Worm (Caenorhabditis elegans) whole organism, L1 larva: ENCODE results near the gene cyp-14A2.

ENCODE experiments used
- C16A3.4 ChIP-seq: fragments of 150-350 bp; optimal IDR thresholded peaks from 2 replicates; lab custom pipeline; 2014; ENCODE audit warnings: missing biosample characterization, missing genetic modification characterization
- C34B4.2 ChIP-seq: sonication (generic microtip); optimal IDR thresholded peaks from 2 replicates; lab custom pipeline; 2017; ENCODE audit warnings: mild to moderate bottlenecking, missing genetic modification characterization, missing compliant biosample characterization
- F16B12.6 ChIP-seq: fragments of 150-350 bp; optimal IDR thresholded peaks from 2 replicates; lab custom pipeline; 2014; ENCODE audit warnings: missing biosample characterization, missing genetic modification characterization
- Y116A8C.19 ChIP-seq: sonication (generic microtip); optimal IDR thresholded peaks from 2 replicates; lab custom pipeline; 2016; ENCODE audit warnings: missing compliant biosample characterization, missing genetic modification characterization, borderline replicate concordance
- aly-2 ChIP-seq: fragments of 150-350 bp; optimal IDR thresholded peaks from 2 replicates; lab custom pipeline; 2014; ENCODE audit warnings: missing biosample characterization, missing genetic modification characterization
- ama-1 ChIP-seq: fragments of 150-350 bp; optimal IDR thresholded peaks from 2 replicates; lab custom pipeline; 2014
- blmp-1 ChIP-seq: fragments of 150-350 bp; optimal IDR thresholded peaks from 2 replicates; lab custom pipeline; 2014; ENCODE audit warnings: missing biosample characterization, missing genetic modification characterization
- ceh-63 ChIP-seq: fragments of 200-800 bp; sonication (Bioruptor generic); optimal IDR thresholded peaks from 2 replicates; lab custom pipeline; 2018; ENCODE audit warnings: mild to moderate bottlenecking, missing genetic modification characterization, missing compliant biosample characterization
- ceh-8 ChIP-seq: fragments of 200-800 bp; sonication (Bioruptor generic); optimal IDR thresholded peaks from 2 replicates; lab custom pipeline; 2018; ENCODE audit warnings: mild to moderate bottlenecking, missing genetic modification characterization, moderate library complexity, missing compliant biosample characterization
- ceh-82 ChIP-seq, 3 experiments: fragments of 150-350 bp in 1 of 3; sonication (generic microtip) in 2 of 3; optimal IDR thresholded peaks; 2 replicates each; lab custom pipeline; 2014 to 2017; ENCODE audit warnings: missing biosample characterization in 3 of 3, missing genetic modification characterization in 3 of 3
- ceh-88 ChIP-seq: fragments of 200-800 bp; sonication (Bioruptor generic); IDR thresholded peaks from 2 replicates; pipeline ENCODE4 v1.3.6; 2022; ENCODE audit warnings: missing genetic modification characterization, missing compliant biosample characterization
- ces-1 ChIP-seq: fragments of 150-350 bp; optimal IDR thresholded peaks from 2 replicates; lab custom pipeline; 2014; ENCODE audit warnings: missing biosample characterization, missing genetic modification reagents, missing genetic modification characterization
- dsc-1 ChIP-seq: sonication (generic microtip); optimal IDR thresholded peaks from 2 replicates; lab custom pipeline; 2016; ENCODE audit warnings: mild to moderate bottlenecking, missing genetic modification characterization, missing compliant biosample characterization
- efl-1 ChIP-seq, 4 experiments: fragments of 150-350 bp; optimal IDR thresholded peaks in 3 of 4; peaks in 1 of 4; 1 replicate in 1 of 4; 2 replicates in 3 of 4; lab custom pipeline; 2014; ENCODE audit warnings: missing biosample characterization in 2 of 4, missing genetic modification characterization in 2 of 4, missing genetic modification reagents in 2 of 4
- efl-3 ChIP-seq: fragments of 200-800 bp; sonication (Bioruptor generic); optimal IDR thresholded peaks from 2 replicates; lab custom pipeline; 2018; ENCODE audit warnings: mild to moderate bottlenecking, missing genetic modification characterization, missing compliant biosample characterization
- egl-13 ChIP-seq: sonication (generic microtip); optimal IDR thresholded peaks from 2 replicates; lab custom pipeline; 2016; ENCODE audit warnings: missing genotype, missing genetic modification reagents, missing genetic modification characterization, missing compliant biosample characterization
- egl-27 ChIP-seq, 2 experiments: fragments of 150-350 bp in 1 of 2; sonication (generic microtip); optimal IDR thresholded peaks; 3 replicates each; lab custom pipeline; 2017 to 2018; ENCODE audit warnings: missing biosample characterization in 2 of 2, missing genetic modification characterization in 2 of 2, missing genetic modification reagents in 2 of 2
- elt-2 ChIP-seq: sonication (generic microtip); optimal IDR thresholded peaks from 2 replicates; lab custom pipeline; 2016; ENCODE audit warnings: missing genetic modification characterization, mild to moderate bottlenecking, inconsistent platforms, missing compliant biosample characterization, missing genetic modification reagents
- elt-3 ChIP-seq, 6 experiments: fragments of 150-350 bp in 1 of 6; sonication (generic microtip); optimal IDR thresholded peaks; 2 replicates each; lab custom pipeline; 2017 to 2018; ENCODE audit warnings: missing biosample characterization in 6 of 6, missing genetic modification characterization in 6 of 6, inconsistent platforms in 1 of 6
- fkh-10 ChIP-seq: sonication (generic microtip); optimal IDR thresholded peaks from 2 replicates; lab custom pipeline; 2017; ENCODE audit warnings: missing biosample characterization, missing genetic modification reagents, missing genetic modification characterization
- fkh-4 ChIP-seq: sonication (generic microtip); optimal IDR thresholded peaks from 2 replicates; lab custom pipeline; 2016; ENCODE audit warnings: missing compliant biosample characterization, missing genetic modification characterization, borderline replicate concordance
- fos-1 ChIP-seq: fragments of 150-350 bp; optimal IDR thresholded peaks from 2 replicates; lab custom pipeline; 2014; ENCODE audit warnings: missing biosample characterization, missing genetic modification characterization
- grh-1 ChIP-seq: fragments of 200-800 bp; sonication (Bioruptor generic); IDR thresholded peaks from 2 replicates; pipeline ENCODE4 v1.3.6; 2022; ENCODE audit warnings: missing genetic modification reagents, missing genetic modification characterization, missing compliant biosample characterization
- lin-14 ChIP-seq: fragments of 200-800 bp; sonication (Bioruptor generic); optimal IDR thresholded peaks from 2 replicates; lab custom pipeline; 2018; ENCODE audit warnings: mild to moderate bottlenecking, missing genetic modification characterization, moderate library complexity, missing compliant biosample characterization
- lin-35 ChIP-seq, 2 experiments: fragments of 150-350 bp; optimal IDR thresholded peaks; 2 replicates each; lab custom pipeline; 2014; ENCODE audit warnings: missing biosample characterization in 2 of 2, missing genetic modification characterization in 2 of 2, missing genetic modification reagents in 2 of 2
- lin-39 ChIP-seq: fragments of 150-350 bp; optimal IDR thresholded peaks from 2 replicates; lab custom pipeline; 2014; ENCODE audit warnings: missing biosample characterization, missing genetic modification reagents, missing genetic modification characterization
- mdl-1 ChIP-seq, 2 experiments: fragments of 150-350 bp; optimal IDR thresholded peaks; 2 replicates each; lab custom pipeline; 2014 to 2017; ENCODE audit warnings: missing biosample characterization in 2 of 2, missing genetic modification characterization in 2 of 2, inconsistent platforms in 1 of 2
- nhr-19 ChIP-seq: fragments of 200-800 bp; sonication (Bioruptor generic); conservative IDR thresholded peaks from 2 replicates; pipeline ENCODE4 v1.3.6; 2022; ENCODE audit warnings: missing genetic modification characterization, missing compliant biosample characterization
- nhr-20 ChIP-seq: sonication (generic microtip); optimal IDR thresholded peaks from 2 replicates; lab custom pipeline; 2016; ENCODE audit warnings: mild to moderate bottlenecking, missing genetic modification characterization, missing compliant biosample characterization
- nhr-237 ChIP-seq: fragments of 150-350 bp; optimal IDR thresholded peaks from 2 replicates; lab custom pipeline; 2014; ENCODE audit warnings: missing biosample characterization, missing genetic modification characterization
- nhr-28 ChIP-seq: fragments of 150-350 bp; optimal IDR thresholded peaks from 2 replicates; lab custom pipeline; 2014; ENCODE audit warnings: missing biosample characterization, missing genetic modification characterization
- nhr-71 ChIP-seq: sonication (generic microtip); optimal IDR thresholded peaks from 2 replicates; lab custom pipeline; 2016; ENCODE audit warnings: mild to moderate bottlenecking, missing genetic modification characterization, moderate library complexity, missing compliant biosample characterization
- nhr-77 ChIP-seq: fragments of 150-350 bp; optimal IDR thresholded peaks from 2 replicates; lab custom pipeline; 2014; ENCODE audit warnings: missing biosample characterization, missing genetic modification characterization
- nhr-85 ChIP-seq: sonication (generic microtip); peaks from one replicate; lab custom pipeline; 2016; ENCODE audit warnings: missing genetic modification characterization, inconsistent platforms, missing compliant biosample characterization
- pag-3 ChIP-seq: sonication (generic microtip); optimal IDR thresholded peaks from 2 replicates; lab custom pipeline; 2017; ENCODE audit warnings: missing genetic modification characterization, mild to moderate bottlenecking, missing compliant biosample characterization, antibody characterized with exemption, borderline replicate concordance; ENCODE audit not compliant: insufficient read depth
- pqm-1 ChIP-seq: sonication (generic microtip); optimal IDR thresholded peaks from 3 replicates; lab custom pipeline; 2017; ENCODE audit warnings: missing biosample characterization, missing genetic modification characterization
- rnt-1 ChIP-seq: sonication (generic microtip); optimal IDR thresholded peaks from 2 replicates; lab custom pipeline; 2016; ENCODE audit warnings: mild to moderate bottlenecking, missing genetic modification characterization, moderate library complexity, missing compliant biosample characterization
- snpc-4 ChIP-seq: fragments of 150-350 bp; optimal IDR thresholded peaks from 2 replicates; lab custom pipeline; 2014; ENCODE audit warnings: missing biosample characterization, missing genetic modification characterization
- snu-23 ChIP-seq: sonication (generic microtip); optimal IDR thresholded peaks from 2 replicates; lab custom pipeline; 2016; ENCODE audit warnings: missing genetic modification characterization, missing compliant biosample characterization
- sptf-1 ChIP-seq: fragments of 150-350 bp; optimal IDR thresholded peaks from 2 replicates; lab custom pipeline; 2014; ENCODE audit warnings: missing biosample characterization, missing genetic modification characterization
- sup-37 ChIP-seq: fragments of 200-800 bp; sonication (Bioruptor generic); optimal IDR thresholded peaks from 2 replicates; lab custom pipeline; 2018; ENCODE audit warnings: mild to moderate bottlenecking, missing genetic modification characterization, missing compliant biosample characterization
- swsn-7 ChIP-seq: sonication (generic microtip); optimal IDR thresholded peaks from 2 replicates; lab custom pipeline; 2016; ENCODE audit warnings: missing genetic modification characterization, missing compliant biosample characterization
- tbx-2 ChIP-seq: sonication (generic microtip); optimal IDR thresholded peaks from 2 replicates; lab custom pipeline; 2016; ENCODE audit warnings: missing genetic modification characterization, missing compliant biosample characterization
- tlp-1 ChIP-seq: fragments of 150-350 bp; optimal IDR thresholded peaks from 2 replicates; lab custom pipeline; 2014; ENCODE audit warnings: missing biosample characterization, missing genetic modification characterization
- unc-130 ChIP-seq: fragments of 150-350 bp; optimal IDR thresholded peaks from 2 replicates; lab custom pipeline; 2017; ENCODE audit warnings: missing biosample characterization, missing genetic modification characterization, inconsistent platforms
- unc-62 ChIP-seq: fragments of 150-350 bp; optimal IDR thresholded peaks from 2 replicates; lab custom pipeline; 2014; ENCODE audit warnings: missing biosample characterization, missing genetic modification reagents, missing genetic modification characterization
- unc-86 ChIP-seq: sonication (generic microtip); optimal IDR thresholded peaks from 2 replicates; lab custom pipeline; 2016; ENCODE audit warnings: missing genetic modification characterization, missing compliant biosample characterization
- unc-98 ChIP-seq: fragments of 200-800 bp; sonication (Bioruptor generic); IDR thresholded peaks from 2 replicates; pipeline ENCODE4 v1.3.6; 2022; ENCODE audit warnings: missing genetic modification characterization, missing compliant biosample characterization
- zip-4 ChIP-seq: fragments of 200-800 bp; sonication (Bioruptor generic); optimal IDR thresholded peaks from 2 replicates; lab custom pipeline; 2018; ENCODE audit warnings: mild to moderate bottlenecking, missing genetic modification characterization, moderate library complexity, missing compliant biosample characterization

cyp-14A2 gene

DNA sequence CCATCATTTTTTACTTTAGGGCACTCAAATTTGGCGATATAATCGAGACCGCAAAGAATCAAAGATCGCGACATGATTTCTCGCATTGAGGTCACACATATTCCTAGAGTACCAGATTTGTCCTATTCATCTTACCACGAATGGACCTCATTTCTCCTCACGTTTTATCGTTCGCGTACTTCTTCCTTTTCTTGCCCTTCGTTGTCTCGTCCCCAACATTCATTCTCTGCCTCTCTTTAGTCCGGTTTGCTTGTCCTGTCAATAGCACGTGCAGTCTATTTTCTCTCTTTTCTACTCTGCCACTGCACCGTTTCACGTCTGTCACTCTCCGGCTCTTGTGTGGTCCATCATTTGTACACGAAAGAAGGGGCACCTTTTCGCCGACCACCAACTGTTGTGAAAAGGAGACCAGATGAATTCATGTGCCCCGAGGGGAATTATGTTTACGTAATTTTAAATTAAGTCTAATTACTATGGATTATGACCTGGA lies 18.1 kb downstream of the cyp-14A2 start (continued):
- TF ChIP-seq lin-39 (tag; lab: Kevin White, UChicago): no peak
- TF ChIP-seq lin-14 (GFP tag; lab: Kevin White, UChicago): peak; percentile 96
- no peak for TF ChIP-seq nhr-28 (tag; lab: Kevin White, UChicago)
- TF ChIP-seq pag-3 (tag; lab: Kevin White, UChicago): peak; percentile 26
- TF ChIP-seq swsn-7 (tag; lab: Kevin White, UChicago): peak; percentile 74
- no peak for TF ChIP-seq C34B4.2 (tag; lab: Kevin White, UChicago)
- TF ChIP-seq ceh-8: no peak
- TF ChIP-seq fkh-10: peak; percentile 8
- TF ChIP-seq snpc-4 (tag; lab: Kevin White, UChicago): peak; percentile 17
- TF ChIP-seq ces-1 (GFP tag; lab: Kevin White, UChicago): no peak
- peak; percentile 40 for TF ChIP-seq fos-1 (tag; lab: Kevin White, UChicago)
- no peak for TF ChIP-seq fkh-4 (tag; lab: Kevin White, UChicago)
- TF ChIP-seq rnt-1 (tag; lab: Kevin White, UChicago): peak; percentile 82
- no peak for TF ChIP-seq F16B12.6
- TF ChIP-seq nhr-237 (tag; lab: Kevin White, UChicago): peak; percentile 28
- peak; percentile 49 for TF ChIP-seq blmp-1 (tag; lab: Kevin White, UChicago)
- TF ChIP-seq tlp-1 (tag; lab: Kevin White, UChicago): no peak
- TF ChIP-seq Y116A8C.19 (tag; lab: Kevin White, UChicago): no peak
- no peak for TF ChIP-seq unc-62
- TF ChIP-seq nhr-20 (tag; lab: Kevin White, UChicago): peak; percentile 89
- TF ChIP-seq pqm-1: no peak
- TF ChIP-seq mdl-1 (tag; optimal IDR thresholded peaks at IDR 0.05; lab: Kevin White, UChicago): peak; percentile 86 to 97
- TF ChIP-seq nhr-19 (GFP tag; lab: Robert Waterston, UW): peak; percentile 65
- TF ChIP-seq sup-37 (GFP tag; lab: Kevin White, UChicago): no peak
- no peak for TF ChIP-seq zip-4 (GFP tag; lab: Kevin White, UChicago)
- peak; percentile 64 to 74 for TF ChIP-seq lin-35 (GFP tag; optimal IDR thresholded peaks at IDR 0.05; lab: Kevin White, UChicago)
- TF ChIP-seq ceh-63 (GFP tag; lab: Kevin White, UChicago): no peak
- no peak for TF ChIP-seq unc-130 (tag; lab: Kevin White, UChicago)
- TF ChIP-seq unc-86 (tag; lab: Kevin White, UChicago): peak; percentile 55
- peak; percentile 34 to 39 for TF ChIP-seq efl-1 (optimal IDR thresholded peaks at IDR 0.05; lab: Kevin White, UChicago)
- peak in 1 of 2 experiments; percentile 46 for TF ChIP-seq efl-1 (GFP tag; optimal IDR thresholded peaks at IDR 0.05 in 1 of 2; lab: Kevin White, UChicago)
- peak; percentile 67 for TF ChIP-seq tbx-2 (tag; lab: Kevin White, UChicago)

DNA sequence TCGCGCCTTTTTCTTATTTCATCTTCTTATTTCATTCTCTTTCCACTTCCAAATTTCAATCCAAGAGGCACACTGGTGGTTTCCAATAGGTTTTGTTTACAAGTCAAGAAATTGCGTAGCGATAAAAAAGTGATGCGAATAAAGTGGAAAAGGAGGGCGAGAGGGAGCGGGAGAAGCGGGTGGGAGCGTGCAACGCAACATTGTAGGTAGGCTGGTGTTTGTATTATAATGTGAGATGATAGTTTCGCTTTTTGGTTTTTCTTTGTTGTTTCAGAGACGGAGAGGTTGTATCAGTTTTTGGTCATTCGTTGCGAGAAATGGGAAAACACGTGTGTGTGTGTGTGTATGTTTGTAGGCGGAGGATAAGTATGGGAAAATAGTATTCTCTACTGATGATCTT lies 19.3 kb downstream of the cyp-14A2 start:
- TF ChIP-seq dsc-1 (tag; lab: Kevin White, UChicago) (no peak), nhr-77 (peak; percentile 64), lin-14 (GFP tag; lab: Kevin White, UChicago) (peak; percentile 85), blmp-1 (tag; lab: Kevin White, UChicago) (peak; percentile 91), egl-13 (no peak), grh-1 (GFP tag; lab: Robert Waterston, UW) (0 out of 2 replicates have a peak, but pooled peaks have one; percentile 7), lin-39 (tag; lab: Kevin White, UChicago) (no peak), ama-1 (lab: Kevin White, UChicago) (no peak), unc-98 (GFP tag; lab: Robert Waterston, UW) (no peak), nhr-71 (tag; lab: Kevin White, UChicago) (peak; percentile 74), efl-3 (no peak), lin-35 (GFP tag; optimal IDR thresholded peaks at IDR 0.05; lab: Kevin White, UChicago) (peak in 1 of 2 experiments; percentile 64), egl-27 (tag; optimal IDR thresholded peaks at IDR 0.05; lab: Kevin White, UChicago) (peak; percentile 27 to 33), aly-2 (tag; lab: Kevin White, UChicago) (no peak), elt-3 (tag; optimal IDR thresholded peaks at IDR 0.05; lab: Kevin White, UChicago) (peak in 5 of 6 experiments; percentile 37 to 85 (median 79)), mdl-1 (tag; optimal IDR thresholded peaks at IDR 0.05; lab: Kevin White, UChicago) (peak in 1 of 2 experiments; percentile 91), swsn-7 (tag; lab: Kevin White, UChicago) (peak; percentile 25), sptf-1 (tag; lab: Kevin White, UChicago) (no peak), nhr-85 (tag; lab: Kevin White, UChicago) (peak; percentile 95), snu-23 (GFP tag; lab: Kevin White, UChicago) (peak; percentile 75), unc-130 (tag; lab: Kevin White, UChicago) (peak; percentile 63), elt-2 (peak; percentile 76), nhr-28 (tag; lab: Kevin White, UChicago) (no peak), C16A3.4 (tag; lab: Kevin White, UChicago) (peak; percentile 53), nhr-19 (GFP tag; lab: Robert Waterston, UW) (peak; percentile 29; the same call in 1 of the 2 replicates), ceh-88 (no peak), tbx-2 (tag; lab: Kevin White, UChicago) (peak; percentile 58), ceh-82 (tag; optimal IDR thresholded peaks at IDR 0.05; lab: Kevin White, UChicago) (peak in 1 of 3 experiments; percentile 6)
